Worm (Caenorhabditis elegans): Measurements from ENCODE around the gene srh-222.

Gene srh-222

DNA sequence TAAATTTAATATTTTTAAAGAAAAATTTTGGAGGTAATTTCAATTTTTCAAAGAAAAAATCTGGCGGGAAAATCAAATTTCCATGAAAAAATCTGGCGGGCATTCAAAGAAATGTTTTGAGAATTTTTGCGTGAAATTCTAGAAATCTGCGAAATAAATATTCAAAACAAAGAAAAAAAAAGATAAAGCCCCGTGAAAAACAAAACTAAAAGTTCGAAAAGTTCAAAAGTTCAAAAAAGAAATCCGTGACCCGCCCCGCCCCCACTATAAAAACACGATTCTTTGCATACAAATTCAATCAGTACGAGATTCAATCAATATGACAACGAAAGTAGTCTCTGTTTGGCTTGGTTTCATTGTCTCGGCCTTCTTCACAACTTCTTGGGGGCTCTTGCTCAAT is 6.6 kb upstream of the srh-222 start, which contains the start of gene clec-79:
clec-79 (plus strand) TSS at position 301 of the 400 bp plus-strand sequence.
- no peak for TF ChIP-seq hlh-1 (tag; optimal IDR thresholded peaks at IDR 0.05)
- no peak for TF ChIP-seq sem-2 (GFP tag; optimal IDR thresholded peaks at IDR 0.05)
- TF ChIP-seq mls-2 (tag; optimal IDR thresholded peaks at IDR 0.05): no peak
- TF ChIP-seq elt-1 (tag; optimal IDR thresholded peaks at IDR 0.05; ENCODE audit: borderline replicate concordance, insufficient read depth): no peak
- TF ChIP-seq M03D4.4 (tag; optimal IDR thresholded peaks at IDR 0.05): no peak
- no peak for TF ChIP-seq lin-32 (GFP tag; optimal IDR thresholded peaks at IDR 0.05)
- no peak for TF ChIP-seq cnd-1 (tag; optimal IDR thresholded peaks at IDR 0.05)
- no peak for TF ChIP-seq drap-1 (GFP tag; optimal IDR thresholded peaks at IDR 0.05)
- TF ChIP-seq ces-1 (GFP tag; optimal IDR thresholded peaks at IDR 0.05): no peak
- no peak for TF ChIP-seq mab-5 (tag; optimal IDR thresholded peaks at IDR 0.05)

DNA sequence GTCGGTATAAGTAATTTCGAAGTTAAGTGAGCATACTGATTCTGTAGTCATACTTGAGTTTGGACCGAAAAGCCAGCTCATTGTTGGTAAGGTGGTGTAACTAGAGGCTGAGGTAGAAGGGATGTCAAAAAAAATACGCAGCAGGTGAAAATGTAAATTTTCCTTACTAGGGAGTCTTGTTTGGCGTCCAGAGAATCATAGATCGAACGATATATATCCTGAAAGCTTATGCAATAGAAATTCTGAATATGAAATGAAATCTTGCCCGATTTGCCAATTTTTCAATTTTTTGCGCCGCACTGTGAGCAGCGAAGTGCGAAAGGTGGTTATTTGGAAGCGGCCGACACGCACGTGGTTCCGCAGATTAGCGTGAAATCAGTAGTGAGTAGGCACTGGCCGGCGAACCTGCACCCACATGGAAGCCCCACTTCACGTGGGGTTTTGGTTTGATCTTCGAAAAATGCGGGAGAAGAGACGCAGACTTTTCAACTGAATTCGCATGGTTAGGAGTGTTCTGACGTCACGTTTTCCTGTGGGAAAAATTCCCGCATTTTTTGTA is 1.6 kb upstream of the srh-222 start, which contains the start of gene srh-220:
srh-220 (minus strand) TSS at position 51 of the 559 bp plus-strand sequence.
- TF ChIP-seq unc-62 (GFP tag; optimal IDR thresholded peaks at IDR 0.05): no peak
- no peak for TF ChIP-seq nhr-12 (tag; optimal IDR thresholded peaks at IDR 0.05)
- no peak for TF ChIP-seq ceh-43 (GFP tag; optimal IDR thresholded peaks at IDR 0.05)
- no peak for TF ChIP-seq mab-5 (tag; optimal IDR thresholded peaks at IDR 0.05)
- no peak for TF ChIP-seq unc-39 (tag; optimal IDR thresholded peaks at IDR 0.05)
- no peak for TF ChIP-seq elt-1 (tag; optimal IDR thresholded peaks at IDR 0.05; ENCODE audit: borderline replicate concordance, insufficient read depth)
- no peak for TF ChIP-seq sem-2 (GFP tag; optimal IDR thresholded peaks at IDR 0.05)
- no peak for TF ChIP-seq flh-1 (GFP tag; optimal IDR thresholded peaks at IDR 0.05)
- no peak for TF ChIP-seq ham-2 (GFP tag; optimal IDR thresholded peaks at IDR 0.05)
- no peak for TF ChIP-seq zip-8 (tag; optimal IDR thresholded peaks at IDR 0.05)
- no peak for TF ChIP-seq pha-4 (tag; optimal IDR thresholded peaks at IDR 0.05)
- no peak for TF ChIP-seq mls-2 (tag; optimal IDR thresholded peaks at IDR 0.05)
- no peak for TF ChIP-seq ces-1 (GFP tag; optimal IDR thresholded peaks at IDR 0.05)
- no peak for TF ChIP-seq elt-3 (tag; optimal IDR thresholded peaks at IDR 0.05)
- TF ChIP-seq drap-1 (GFP tag; optimal IDR thresholded peaks at IDR 0.05): no peak
- no peak for TF ChIP-seq M03D4.4 (tag; optimal IDR thresholded peaks at IDR 0.05)

DNA sequence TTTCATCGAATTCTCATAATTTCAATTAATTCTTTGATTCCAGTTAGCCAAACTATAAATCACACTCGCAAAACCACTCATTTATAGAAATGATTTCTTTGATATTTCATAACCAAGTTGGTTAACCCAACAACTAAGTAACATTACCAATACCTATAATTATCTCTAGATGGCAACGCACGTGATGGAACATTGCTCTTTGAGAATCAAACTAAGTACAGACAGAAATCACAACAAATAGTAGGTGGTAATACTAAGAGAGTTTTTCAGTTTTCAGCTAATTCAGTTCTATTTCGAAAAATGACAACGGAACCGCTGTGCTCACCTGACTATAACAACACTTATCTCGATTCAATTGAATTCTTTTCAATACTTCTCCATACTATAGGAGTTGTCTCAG is 2.0 kb downstream of the srh-222 start, which contains the start of gene srh-223:
srh-223 (plus strand) TSS at position 301 of the 400 bp plus-strand sequence.
- TF ChIP-seq mab-5 (tag; optimal IDR thresholded peaks at IDR 0.05) (no peak), lin-13 (tag; optimal IDR thresholded peaks at IDR 0.05) (no peak), tbx-8 (GFP tag; optimal IDR thresholded peaks at IDR 0.05) (no peak), nhr-12 (tag; optimal IDR thresholded peaks at IDR 0.05) (no peak), unc-62 (GFP tag; optimal IDR thresholded peaks at IDR 0.05) (no peak), M03D4.4 (tag; optimal IDR thresholded peaks at IDR 0.05) (no peak), mep-1 (tag; optimal IDR thresholded peaks at IDR 0.05) (no peak), unc-120 (tag; optimal IDR thresholded peaks at IDR 0.05; ENCODE audit: poor library complexity, severe bottlenecking) (no peak), hlh-1 (tag; optimal IDR thresholded peaks at IDR 0.05) (no peak), flh-1 (GFP tag; optimal IDR thresholded peaks at IDR 0.05) (no peak), nhr-28 (tag; optimal IDR thresholded peaks at IDR 0.05) (no peak), ceh-39 (tag; optimal IDR thresholded peaks at IDR 0.05) (no peak), ces-1 (GFP tag; optimal IDR thresholded peaks at IDR 0.05) (no peak), ham-2 (GFP tag; optimal IDR thresholded peaks at IDR 0.05) (no peak), pha-4 (tag; optimal IDR thresholded peaks at IDR 0.05) (no peak), lsy-2 (tag; optimal IDR thresholded peaks at IDR 0.05) (no peak), mls-2 (tag; optimal IDR thresholded peaks at IDR 0.05) (no peak), elt-1 (tag; optimal IDR thresholded peaks at IDR 0.05; ENCODE audit: borderline replicate concordance, insufficient read depth) (no peak), blmp-1 (tag; optimal IDR thresholded peaks at IDR 0.05) (no peak)

DNA sequence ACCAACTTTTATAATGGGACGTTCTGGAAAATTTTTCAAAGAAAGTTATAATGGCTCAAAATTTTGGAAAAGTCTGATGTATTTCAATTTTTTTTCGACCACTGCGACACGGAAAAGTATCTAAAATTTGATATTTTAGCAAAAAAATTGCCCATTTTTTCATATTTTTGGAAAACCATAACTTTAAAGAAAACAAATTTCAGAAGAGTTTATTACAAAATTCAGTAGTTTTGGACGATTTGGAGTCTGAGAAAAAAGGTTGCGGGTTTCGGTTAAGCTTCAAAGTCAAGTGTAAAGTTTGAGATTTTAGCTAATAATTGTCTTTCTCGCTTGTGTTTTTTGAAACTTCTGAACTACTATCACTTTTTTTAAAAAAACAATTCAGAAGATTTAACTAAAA is 8.5 kb downstream of the srh-222 start:
- TF ChIP-seq mep-1 (tag; optimal IDR thresholded peaks at IDR 0.05) (no peak), sptf-1 (tag; optimal IDR thresholded peaks at IDR 0.05) (no peak), lin-13 (tag; optimal IDR thresholded peaks at IDR 0.05) (no peak), sem-2 (GFP tag; optimal IDR thresholded peaks at IDR 0.05) (no peak), cnd-1 (tag; optimal IDR thresholded peaks at IDR 0.05) (no peak), flh-1 (GFP tag; optimal IDR thresholded peaks at IDR 0.05) (no peak), unc-62 (GFP tag; optimal IDR thresholded peaks at IDR 0.05) (no peak), unc-120 (tag; optimal IDR thresholded peaks at IDR 0.05; ENCODE audit: poor library complexity, severe bottlenecking) (no peak), nhr-28 (tag; optimal IDR thresholded peaks at IDR 0.05) (no peak), tbx-8 (GFP tag; optimal IDR thresholded peaks at IDR 0.05) (no peak), mls-2 (tag; optimal IDR thresholded peaks at IDR 0.05) (no peak), unc-39 (tag; optimal IDR thresholded peaks at IDR 0.05) (no peak), nhr-237 (tag; optimal IDR thresholded peaks at IDR 0.05) (no peak)
